Worm (Caenorhabditis elegans) whole organism, midembryonic: ENCODE data around the gene F46H6.5.

Source experiments
- T22C8.4 ChIP-seq: fragments of 200-800 bp; sonication (Bioruptor generic); IDR thresholded peaks from 2 replicates; pipeline ENCODE4 v1.3.6; 2022; ENCODE audit warnings: missing genetic modification characterization, missing compliant biosample characterization
- cog-1 ChIP-seq: sonication (generic microtip); optimal IDR thresholded peaks from 2 replicates; lab custom pipeline; 2016; ENCODE audit warnings: missing genetic modification characterization, missing compliant biosample characterization
- flt-1 ChIP-seq: fragments of 200-800 bp; sonication (Bioruptor generic); IDR thresholded peaks from 2 replicates; pipeline ENCODE4 v1.3.6; 2022; ENCODE audit warnings: missing genetic modification characterization, missing compliant biosample characterization
- klf-2 ChIP-seq: fragments of 200-800 bp; sonication (Bioruptor generic); conservative IDR thresholded peaks from 2 replicates; pipeline ENCODE4 v1.3.6; 2022; ENCODE audit warnings: missing genetic modification reagents, missing genetic modification characterization, missing compliant biosample characterization
- med-1 ChIP-seq: sonication (generic microtip); optimal IDR thresholded peaks from 2 replicates; lab custom pipeline; 2017; ENCODE audit warnings: missing genetic modification characterization, mild to moderate bottlenecking, missing compliant biosample characterization, antibody characterized with exemption, missing genetic modification reagents; ENCODE audit not compliant: insufficient read depth

DNA sequence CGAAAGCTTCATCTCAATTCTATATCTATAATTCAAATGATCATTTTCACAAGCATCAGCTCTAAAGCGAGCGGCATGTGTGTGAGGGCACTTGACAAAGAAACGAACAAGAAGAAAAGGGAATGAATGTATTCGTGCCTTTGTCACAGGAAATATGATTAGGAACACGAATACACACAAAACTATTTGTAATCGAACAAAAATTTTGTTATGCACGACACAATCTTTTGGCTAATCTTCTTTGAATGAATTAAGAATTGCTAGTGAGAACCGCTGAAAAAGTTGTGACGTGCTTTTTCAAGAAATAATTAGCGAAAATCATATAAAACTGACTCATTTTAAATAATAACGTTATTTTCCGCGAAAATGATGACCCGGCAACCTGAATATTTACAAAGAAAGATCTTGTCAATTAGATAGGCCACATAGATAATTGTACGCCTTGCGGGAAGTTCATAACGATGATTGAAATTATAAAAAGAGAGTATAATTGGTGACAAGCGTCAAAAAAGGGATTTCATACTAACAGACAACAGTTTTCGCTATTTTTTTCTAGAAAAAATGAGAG is 1.5 kb upstream of the F46H6.5 start:
- TF ChIP-seq cog-1 (tag; lab: Kevin White, UChicago) (no peak), flt-1 (no peak), med-1 (GFP tag; lab: Kevin White, UChicago) (no peak), klf-2 (GFP tag; lab: Robert Waterston, UW) (no peak), T22C8.4 (GFP tag; lab: Robert Waterston, UW) (no peak)
